Fruit fly (Drosophila melanogaster) S2 (cell line): ENCODE results near the gene Jig.

ENCODE experiments used
- CG8478 ChIP-seq: fragments of >200 bp; optimal IDR thresholded peaks from 2 replicates; lab custom pipeline; 2018
- CTCF ChIP-seq, 2 experiments: fragments of >200 bp; optimal IDR thresholded peaks; 2 replicates each; lab custom pipeline; 2018

- TF ChIP-seq CTCF (optimal IDR thresholded peaks at IDR 0.05; lab: Kevin White, UChicago) (no peak), CG8478 (no peak)
Measured at dm6 chr3R:14513420-14513819, 47.3 kb upstream of the Jig start, which contains the start of gene CG8461.
